Worm (Caenorhabditis elegans) whole organism, mixed stage, embryonic: ENCODE measurements around the gene spp-8.

Source experiments
- M03D4.4 ChIP-seq: sonication (generic microtip); optimal IDR thresholded peaks from 2 replicates; lab custom pipeline; 2017; ENCODE audit warnings: mild to moderate bottlenecking, missing genetic modification characterization, missing compliant biosample characterization
- elt-1 ChIP-seq: sonication (generic microtip); optimal IDR thresholded peaks from 2 replicates; lab custom pipeline; 2017; ENCODE audit warnings: missing genetic modification characterization, mild to moderate bottlenecking, missing compliant biosample characterization, antibody characterized with exemption, moderate library complexity, borderline replicate concordance; ENCODE audit not compliant: insufficient read depth
- elt-3 ChIP-seq: fragments of 150-350 bp; optimal IDR thresholded peaks from 2 replicates; lab custom pipeline; 2014; ENCODE audit warnings: missing biosample characterization, missing genetic modification characterization
- lsy-2 ChIP-seq: fragments of 150-350 bp; optimal IDR thresholded peaks from 2 replicates; lab custom pipeline; 2014; ENCODE audit warnings: missing biosample characterization, missing genetic modification characterization
- mep-1 ChIP-seq: fragments of 150-350 bp; optimal IDR thresholded peaks from 2 replicates; lab custom pipeline; 2017; ENCODE audit warnings: missing biosample characterization, missing genetic modification reagents, missing genetic modification characterization, inconsistent platforms
- nhr-12 ChIP-seq: fragments of 150-350 bp; optimal IDR thresholded peaks from 2 replicates; lab custom pipeline; 2014; ENCODE audit warnings: missing biosample characterization, missing genetic modification characterization
- sem-2 ChIP-seq: fragments of 200-800 bp; sonication (Bioruptor generic); optimal IDR thresholded peaks from 2 replicates; lab custom pipeline; 2018; ENCODE audit warnings: mild to moderate bottlenecking, missing genetic modification characterization, missing compliant biosample characterization
- snpc-4 ChIP-seq: fragments of 150-350 bp; optimal IDR thresholded peaks from 2 replicates; lab custom pipeline; 2014; ENCODE audit warnings: missing biosample characterization, missing genetic modification characterization
- sptf-1 ChIP-seq: sonication (generic microtip); optimal IDR thresholded peaks from 2 replicates; lab custom pipeline; 2017; ENCODE audit warnings: mild to moderate bottlenecking, missing genetic modification characterization, moderate library complexity, missing compliant biosample characterization
- unc-120 ChIP-seq: sonication (generic microtip); optimal IDR thresholded peaks from 2 replicates; lab custom pipeline; 2017; ENCODE audit warnings: missing genetic modification characterization, missing compliant biosample characterization; ENCODE audit not compliant: poor library complexity, severe bottlenecking
- unc-62 ChIP-seq: fragments of 150-350 bp; optimal IDR thresholded peaks from 2 replicates; lab custom pipeline; 2014; ENCODE audit warnings: missing biosample characterization, missing genetic modification reagents, missing genetic modification characterization
- zip-8 ChIP-seq: fragments of 150-350 bp; optimal IDR thresholded peaks from 2 replicates; lab custom pipeline; 2014; ENCODE audit warnings: missing biosample characterization, missing genetic modification characterization
- ztf-11 ChIP-seq: fragments of 150-350 bp; optimal IDR thresholded peaks from 2 replicates; lab custom pipeline; 2014; ENCODE audit warnings: missing biosample characterization, missing genetic modification characterization

DNA sequence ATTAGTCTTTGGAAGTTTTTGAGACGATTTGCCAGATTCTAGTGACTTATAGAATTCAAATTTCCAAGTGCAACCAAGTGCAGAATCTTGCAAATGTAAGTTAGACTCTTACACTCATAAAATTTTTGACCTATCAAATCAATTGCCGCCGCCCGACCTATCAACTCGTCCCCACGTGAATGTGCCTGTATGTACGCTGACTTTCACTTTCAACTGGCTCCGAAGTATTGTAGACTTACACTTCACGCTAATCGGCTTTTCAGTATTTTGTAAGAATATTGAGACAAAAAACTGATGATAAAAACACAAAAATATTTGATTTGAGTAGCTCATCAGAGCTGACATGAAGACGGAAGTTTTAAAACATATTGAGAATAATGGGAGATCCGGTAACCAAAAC, 51.3 kb downstream of the spp-8 start:
- TF ChIP-seq sptf-1 (tag; lab: Kevin White, UChicago): no peak
- TF ChIP-seq elt-1 (tag; lab: Kevin White, UChicago): no peak
- no peak for TF ChIP-seq unc-120 (tag; lab: Kevin White, UChicago)
- no peak for TF ChIP-seq M03D4.4 (tag; lab: Kevin White, UChicago)
- no peak for TF ChIP-seq nhr-12 (tag; lab: Kevin White, UChicago)
- TF ChIP-seq mep-1 (tag; lab: Kevin White, UChicago): no peak
- TF ChIP-seq elt-3: no peak
- TF ChIP-seq ztf-11 (tag; lab: Kevin White, UChicago): no peak
- no peak for TF ChIP-seq unc-62 (GFP tag; lab: Kevin White, UChicago)
- TF ChIP-seq lsy-2 (tag; lab: Kevin White, UChicago): no peak
- TF ChIP-seq snpc-4: no peak
- no peak for TF ChIP-seq zip-8
- no peak for TF ChIP-seq sem-2 (GFP tag; lab: Kevin White, UChicago)
